Fruit fly (Drosophila melanogaster) whole organism, embryonic: ENCODE results near the gene CG17107.

ENCODE experiments used
- B-H2 ChIP-seq: fragments of 200-800 bp; sonication (Bioruptor generic); optimal IDR thresholded peaks from 2 replicates; lab custom pipeline; 2018; ENCODE audit warnings: missing biosample characterization, mild to moderate bottlenecking, missing genetic modification characterization
- CG10274 ChIP-seq: fragments of 200-800 bp; sonication (Bioruptor generic); optimal IDR thresholded peaks from 3 replicates; lab custom pipeline; 2017; ENCODE audit warnings: missing biosample characterization, mild to moderate bottlenecking, missing genetic modification characterization
- CG11504 ChIP-seq: fragments of 200-800 bp; sonication (Bioruptor generic); optimal IDR thresholded peaks from 3 replicates; lab custom pipeline; 2019; ENCODE audit warnings: missing biosample characterization, mild to moderate bottlenecking, missing genetic modification characterization, moderate library complexity
- CG14050 ChIP-seq: fragments of 200-800 bp; sonication (Bioruptor generic); IDR thresholded peaks from 3 replicates; pipeline ENCODE4 v1.3.6; 2022; ENCODE audit warnings: missing biosample characterization, missing genetic modification characterization
- CG17328 ChIP-seq: fragments of 200-800 bp; sonication (Bioruptor generic); IDR thresholded peaks from 2 replicates; pipeline ENCODE4 v1.3.6; 2022; ENCODE audit warnings: missing biosample characterization, missing genetic modification characterization
- CG17612 ChIP-seq: fragments of 200-800 bp; sonication (Bioruptor generic); IDR thresholded peaks from 2 replicates; pipeline ENCODE4 v1.3.6; 2022; ENCODE audit warnings: missing biosample characterization, missing genetic modification characterization
- CG17802 ChIP-seq: fragments of 200-800 bp; sonication (Bioruptor generic); optimal IDR thresholded peaks from 2 replicates; lab custom pipeline; 2018; ENCODE audit warnings: missing biosample characterization, mild to moderate bottlenecking, missing genetic modification characterization, moderate library complexity
- CG18262 ChIP-seq: fragments of 200-800 bp; optimal IDR thresholded peaks from 3 replicates; lab custom pipeline; 2019; ENCODE audit warnings: missing biosample characterization, mild to moderate bottlenecking, missing genetic modification characterization, moderate library complexity
- CG18476 ChIP-seq: fragments of 200-800 bp; sonication (Bioruptor generic); optimal IDR thresholded peaks from 2 replicates; lab custom pipeline; 2016; ENCODE audit warnings: missing biosample characterization, mild to moderate bottlenecking, missing genetic modification characterization
- CG18764 ChIP-seq: fragments of 200-800 bp; sonication (Bioruptor generic); optimal IDR thresholded peaks from 3 replicates; lab custom pipeline; 2016; ENCODE audit warnings: missing biosample characterization, missing genetic modification characterization
- CG30020 ChIP-seq: fragments of 200-800 bp; optimal IDR thresholded peaks from 2 replicates; lab custom pipeline; 2019; ENCODE audit warnings: missing biosample characterization, mild to moderate bottlenecking, missing genetic modification characterization, moderate library complexity
- CG31224 ChIP-seq: fragments of 200-800 bp; sonication (Bioruptor generic); IDR thresholded peaks from 2 replicates; pipeline ENCODE4 v1.3.6; 2022; ENCODE audit warnings: missing biosample characterization, missing genetic modification characterization
- CG4707 ChIP-seq: fragments of 200-800 bp; sonication (Bioruptor generic); optimal IDR thresholded peaks from 2 replicates; lab custom pipeline; 2018; ENCODE audit warnings: missing biosample characterization, mild to moderate bottlenecking, missing genetic modification characterization, moderate library complexity
- CG5245 ChIP-seq: fragments of 200-800 bp; sonication (Bioruptor generic); optimal IDR thresholded peaks from 3 replicates; lab custom pipeline; 2016; ENCODE audit warnings: missing biosample characterization, missing genetic modification characterization
- CG5953 ChIP-seq: fragments of 200-800 bp; sonication (Bioruptor generic); IDR thresholded peaks from 2 replicates; pipeline ENCODE4 v1.3.6; 2022; ENCODE audit warnings: missing biosample characterization, missing genetic modification characterization
- CG7987 ChIP-seq: fragments of 200-800 bp; sonication (Bioruptor generic); optimal IDR thresholded peaks from 2 replicates; lab custom pipeline; 2018; ENCODE audit warnings: missing biosample characterization, mild to moderate bottlenecking, missing genetic modification characterization, moderate library complexity
- CG8944 ChIP-seq: fragments of 200-800 bp; sonication (Bioruptor generic); optimal IDR thresholded peaks from 3 replicates; lab custom pipeline; 2016; ENCODE audit warnings: missing biosample characterization, missing genetic modification characterization
- CG9437 ChIP-seq: fragments of 200-800 bp; sonication (Bioruptor generic); optimal IDR thresholded peaks from 2 replicates; lab custom pipeline; 2018; ENCODE audit warnings: missing biosample characterization, mild to moderate bottlenecking, missing genetic modification characterization
- Dbx ChIP-seq: fragments of 200-800 bp; sonication (Bioruptor generic); IDR thresholded peaks from 3 replicates; pipeline ENCODE4 v1.3.6; 2022; ENCODE audit warnings: missing biosample characterization, missing genetic modification characterization
- Doc2 ChIP-seq: fragments of 200-800 bp; sonication (Bioruptor generic); IDR thresholded peaks from 2 replicates; pipeline ENCODE4 v1.3.6; 2022; ENCODE audit warnings: missing biosample characterization, missing genetic modification characterization
- Drgx ChIP-seq: fragments of 200-800 bp; sonication (Bioruptor generic); IDR thresholded peaks from 2 replicates; pipeline ENCODE4 v1.3.6; 2022; ENCODE audit warnings: missing biosample characterization, missing genetic modification characterization
- Elba2 ChIP-seq: fragments of 200-800 bp; sonication (Bioruptor generic); optimal IDR thresholded peaks from 3 replicates; lab custom pipeline; 2016; ENCODE audit warnings: missing biosample characterization, missing genetic modification characterization
- GATAe ChIP-seq: fragments of 200-800 bp; sonication (Bioruptor generic); conservative IDR thresholded peaks from 2 replicates; pipeline ENCODE4 v1.3.6; 2022; ENCODE audit warnings: missing biosample characterization, missing genetic modification characterization
- HLH4C ChIP-seq: fragments of 200-800 bp; sonication (Bioruptor generic); IDR thresholded peaks from 3 replicates; pipeline ENCODE4 v1.3.6; 2022; ENCODE audit warnings: missing biosample characterization, missing genetic modification characterization; ENCODE audit not compliant: partially characterized antibody
- Hr3 ChIP-seq: fragments of 200-800 bp; sonication (Bioruptor generic); optimal IDR thresholded peaks from 3 replicates; lab custom pipeline; 2016; ENCODE audit warnings: missing biosample characterization, missing genetic modification characterization
- Kr ChIP-seq: fragments of 200-800 bp; sonication (Bioruptor generic); optimal IDR thresholded peaks from 2 replicates; lab custom pipeline; 2017; ENCODE audit warnings: missing biosample characterization, mild to moderate bottlenecking, missing genetic modification characterization
- Max ChIP-seq: fragments of 200-800 bp; sonication (Bioruptor generic); optimal IDR thresholded peaks from 2 replicates; lab custom pipeline; 2016; ENCODE audit warnings: missing biosample characterization, mild to moderate bottlenecking, missing genetic modification characterization
- Mrtf ChIP-seq: fragments of 200-800 bp; sonication (Bioruptor generic); IDR thresholded peaks from 3 replicates; pipeline ENCODE4 v1.3.6; 2022; ENCODE audit warnings: missing biosample characterization, missing genetic modification characterization
- Neu2 ChIP-seq: fragments of 200-800 bp; sonication (Bioruptor generic); optimal IDR thresholded peaks from 3 replicates; lab custom pipeline; 2016; ENCODE audit warnings: missing biosample characterization, missing genetic modification characterization, borderline replicate concordance
- Opbp ChIP-seq: fragments of 200-800 bp; sonication (Bioruptor generic); IDR thresholded peaks from 3 replicates; pipeline ENCODE4 v1.3.6; 2022; ENCODE audit warnings: missing biosample characterization, missing genetic modification characterization; ENCODE audit not compliant: partially characterized antibody
- PHDP ChIP-seq: fragments of 200-800 bp; sonication (Bioruptor generic); optimal IDR thresholded peaks from 3 replicates; lab custom pipeline; 2018; ENCODE audit warnings: missing biosample characterization, mild to moderate bottlenecking, missing genetic modification characterization, moderate library complexity
- Pdp1 ChIP-seq, 2 experiments: fragments of 200-800 bp; sonication (Bioruptor generic); optimal IDR thresholded peaks; 3 replicates each; lab custom pipeline; 2016; ENCODE audit warnings: missing biosample characterization in 2 of 2, missing genetic modification characterization in 2 of 2, mild to moderate bottlenecking in 1 of 2, moderate library complexity in 1 of 2
- Ptx1 ChIP-seq: fragments of 200-800 bp; sonication (Bioruptor generic); IDR thresholded peaks from 2 replicates; pipeline ENCODE4 v1.3.6; 2022; ENCODE audit warnings: missing biosample characterization, missing genetic modification characterization
- Rx ChIP-seq: fragments of 200-800 bp; sonication (Bioruptor generic); IDR thresholded peaks from 2 replicates; pipeline ENCODE4 v1.3.6; 2022; ENCODE audit warnings: missing biosample characterization, missing genetic modification characterization
- Xbp1 ChIP-seq: fragments of 200-800 bp; sonication (Bioruptor generic); optimal IDR thresholded peaks from 3 replicates; lab custom pipeline; 2016; ENCODE audit warnings: missing biosample characterization, mild to moderate bottlenecking, missing genetic modification characterization
- bowl ChIP-seq: fragments of 200-800 bp; sonication (Bioruptor generic); IDR thresholded peaks from 2 replicates; pipeline ENCODE4 v1.3.6; 2022; ENCODE audit warnings: missing biosample characterization, missing genetic modification characterization
- br ChIP-seq: fragments of >200 bp; optimal IDR thresholded peaks from 2 replicates; lab custom pipeline; 2017
- ci ChIP-seq: fragments of 200-800 bp; sonication (Bioruptor generic); IDR thresholded peaks from 3 replicates; pipeline ENCODE4 v1.3.6; 2022; ENCODE audit warnings: missing biosample characterization, missing genetic modification characterization
- da ChIP-seq: fragments of 200-800 bp; sonication (Bioruptor generic); optimal IDR thresholded peaks from 2 replicates; lab custom pipeline; 2016; ENCODE audit warnings: missing biosample characterization, missing genetic modification characterization
- gcm2 ChIP-seq: fragments of 200-800 bp; sonication (Bioruptor generic); optimal IDR thresholded peaks from 2 replicates; lab custom pipeline; 2016; ENCODE audit warnings: missing biosample characterization, missing genetic modification characterization
- gfzf ChIP-seq: fragments of 200-800 bp; sonication (Bioruptor generic); optimal IDR thresholded peaks from 2 replicates; lab custom pipeline; 2016; ENCODE audit warnings: missing biosample characterization, mild to moderate bottlenecking, missing genetic modification characterization, moderate library complexity
- h ChIP-seq: fragments of >200 bp; optimal IDR thresholded peaks from 2 replicates; lab custom pipeline; 2017
- ham ChIP-seq: fragments of 200-800 bp; sonication (Bioruptor generic); IDR thresholded peaks from 2 replicates; pipeline ENCODE4 v1.3.6; 2022; ENCODE audit warnings: missing biosample characterization, missing genetic modification characterization
- hb ChIP-seq: fragments of 200-800 bp; sonication (Bioruptor generic); IDR thresholded peaks from 3 replicates; pipeline ENCODE4 v1.3.6; 2022; ENCODE audit warnings: missing biosample characterization, missing genetic modification characterization; ENCODE audit not compliant: partially characterized antibody
- kah ChIP-seq: fragments of 200-800 bp; sonication (Bioruptor generic); optimal IDR thresholded peaks from 2 replicates; lab custom pipeline; 2018; ENCODE audit warnings: missing biosample characterization, mild to moderate bottlenecking, missing genetic modification characterization
- ken ChIP-seq: fragments of 200-800 bp; sonication (Bioruptor generic); IDR thresholded peaks from 3 replicates; pipeline ENCODE4 v1.3.6; 2022; ENCODE audit warnings: missing biosample characterization, missing genetic modification characterization
- klu ChIP-seq: fragments of 200-800 bp; sonication (Bioruptor generic); IDR thresholded peaks from 2 replicates; pipeline ENCODE4 v1.3.6; 2022; ENCODE audit warnings: missing biosample characterization, missing genetic modification characterization
- phol ChIP-seq: fragments of 200-800 bp; sonication (Bioruptor generic); optimal IDR thresholded peaks from 3 replicates; lab custom pipeline; 2018; ENCODE audit warnings: missing biosample characterization, mild to moderate bottlenecking, missing genetic modification characterization, moderate library complexity
- pita ChIP-seq: fragments of 200-800 bp; sonication (Bioruptor generic); optimal IDR thresholded peaks from 2 replicates; lab custom pipeline; 2017; ENCODE audit warnings: missing biosample characterization, mild to moderate bottlenecking, missing genetic modification characterization
- repo ChIP-seq: fragments of 200-800 bp; sonication (Bioruptor generic); optimal IDR thresholded peaks from 2 replicates; lab custom pipeline; 2016; ENCODE audit warnings: missing biosample characterization, missing genetic modification characterization
- schlank ChIP-seq: fragments of 200-800 bp; sonication (Bioruptor generic); optimal IDR thresholded peaks from 2 replicates; lab custom pipeline; 2018; ENCODE audit warnings: missing biosample characterization, mild to moderate bottlenecking, missing genetic modification characterization
- slou ChIP-seq: fragments of 200-800 bp; sonication (Bioruptor generic); optimal IDR thresholded peaks from 3 replicates; lab custom pipeline; 2016; ENCODE audit warnings: missing biosample characterization, missing genetic modification characterization
- yki ChIP-seq: fragments of >200 bp; optimal IDR thresholded peaks from 3 replicates; lab custom pipeline; 2018

The CG17107 gene

dm6 chr2L:10703281-10703680 lies 21.6 kb downstream of the CG17107 start, which contains the start of gene CG6415 (continued):
- TF ChIP-seq CG7987 (GFP tag; lab: Kevin White, UChicago) (no peak), klu (GFP tag; lab: Robert Waterston, UW) (no peak; the same call in 1 of the 2 replicates), CG8944 (GFP tag; lab: Kevin White, UChicago) (peak; percentile 60), phol (tag; lab: Kevin White, UChicago) (peak; percentile 79), hb (GFP tag; lab: Robert Waterston, UW) (no peak), CG18262 (tag; lab: Kevin White, UChicago) (peak; percentile 81), yki (lab: Kevin White, UChicago) (no peak), Hr3 (peak; percentile 60), gfzf (GFP tag; lab: Kevin White, UChicago) (no peak), CG18764 (GFP tag; lab: Kevin White, UChicago) (peak; percentile 65), Kr (GFP tag; lab: Kevin White, UChicago) (no peak), CG31224 (GFP tag; lab: Robert Waterston, UW) (peak; percentile 45; the same call in 1 of the 2 replicates), Xbp1 (GFP tag; lab: Kevin White, UChicago) (peak; percentile 76), Doc2 (GFP tag; lab: Robert Waterston, UW) (no peak), CG4707 (GFP tag; lab: Kevin White, UChicago) (no peak), Dbx (GFP tag; lab: Robert Waterston, UW) (no peak), gcm2 (GFP tag; lab: Kevin White, UChicago) (no peak), kah (GFP tag; lab: Kevin White, UChicago) (peak; percentile 21), Mrtf (GFP tag; lab: Robert Waterston, UW) (peak; percentile 57; the same call in 2 of the 3 replicates), h (lab: Kevin White, UChicago) (no peak), CG9437 (GFP tag; lab: Kevin White, UChicago) (peak; percentile 29), schlank (peak; percentile 25), CG10274 (GFP tag; lab: Kevin White, UChicago) (peak; percentile 44), da (GFP tag; lab: Kevin White, UChicago) (no peak), GATAe (GFP tag; lab: Robert Waterston, UW) (peak; percentile 44; the same call in 1 of the 2 replicates), Neu2 (GFP tag; lab: Kevin White, UChicago) (peak; percentile 5), CG17328 (GFP tag; lab: Robert Waterston, UW) (peak; percentile 75), Rx (GFP tag; lab: Robert Waterston, UW) (peak; percentile 47; the same call in 1 of the 2 replicates), HLH4C (GFP tag; lab: Robert Waterston, UW) (no peak), B-H2 (GFP tag; lab: Kevin White, UChicago) (no peak), bowl (no peak), Pdp1 (GFP tag; optimal IDR thresholded peaks at IDR 0.05; lab: Kevin White, UChicago) (peak; percentile 38 to 77), Drgx (GFP tag; lab: Robert Waterston, UW) (peak; percentile 68), Max (GFP tag; lab: Kevin White, UChicago) (peak; percentile 3), CG5953 (GFP tag; lab: Robert Waterston, UW) (no peak), Elba2 (GFP tag; lab: Kevin White, UChicago) (no peak), CG17802 (tag; lab: Kevin White, UChicago) (peak; percentile 24), Ptx1 (peak; percentile 71), CG30020 (tag; lab: Kevin White, UChicago) (no peak), Opbp (GFP tag; lab: Robert Waterston, UW) (no peak), br (lab: Kevin White, UChicago) (no peak), ci (peak; percentile 86), ham (no peak), CG14050 (GFP tag; lab: Robert Waterston, UW) (peak; percentile 32; the same call in 1 of the 3 replicates), repo (GFP tag; lab: Kevin White, UChicago) (peak; percentile 66), CG5245 (GFP tag; lab: Kevin White, UChicago) (peak; percentile 53), CG18476 (GFP tag; lab: Kevin White, UChicago) (peak; percentile 48), pita (GFP tag; lab: Kevin White, UChicago) (no peak), ken (peak; percentile 68), CG17612 (peak; percentile 60), CG11504 (tag; lab: Kevin White, UChicago) (peak; percentile 72), slou (peak; percentile 25), PHDP (tag; lab: Kevin White, UChicago) (peak; percentile 80)
